Worm (Caenorhabditis elegans): ENCODE measurements around the gene F53G2.2.

The F53G2.2 gene

ce11 chrII:2456973-2457372, 24.7 kb upstream of the F53G2.2 start:
- TF ChIP-seq dao-5 (tag; optimal IDR thresholded peaks at IDR 0.05): no peak
- TF ChIP-seq W03F9.2 (tag; optimal IDR thresholded peaks at IDR 0.05): no peak
- TF ChIP-seq him-1 (tag; optimal IDR thresholded peaks at IDR 0.05): no peak

DNA sequence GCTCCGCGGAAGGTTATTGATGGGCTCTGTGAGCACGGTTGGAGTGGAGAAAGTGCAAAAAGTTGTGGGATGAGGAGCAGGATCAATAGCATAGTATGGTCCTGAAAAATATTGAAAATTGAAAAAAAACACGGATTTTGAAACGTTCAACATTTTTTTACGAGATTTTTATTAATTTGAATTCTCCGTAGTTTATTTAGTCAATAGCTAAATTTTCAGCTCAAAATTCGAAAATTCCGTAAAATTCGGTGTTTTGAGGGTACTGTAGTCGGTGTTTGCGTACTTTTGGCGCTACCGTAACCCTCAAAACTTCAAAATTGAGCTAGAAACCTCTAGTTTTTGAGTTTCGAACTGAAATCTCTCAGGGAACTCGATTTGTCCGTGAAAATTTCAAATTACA, 22.8 kb upstream of the F53G2.2 start, which contains the start of gene pqn-42:
pqn-42 (minus strand) TSS at position 101 of the 400 bp plus-strand sequence.
- TF ChIP-seq him-1 (tag; optimal IDR thresholded peaks at IDR 0.05): no peak

DNA sequence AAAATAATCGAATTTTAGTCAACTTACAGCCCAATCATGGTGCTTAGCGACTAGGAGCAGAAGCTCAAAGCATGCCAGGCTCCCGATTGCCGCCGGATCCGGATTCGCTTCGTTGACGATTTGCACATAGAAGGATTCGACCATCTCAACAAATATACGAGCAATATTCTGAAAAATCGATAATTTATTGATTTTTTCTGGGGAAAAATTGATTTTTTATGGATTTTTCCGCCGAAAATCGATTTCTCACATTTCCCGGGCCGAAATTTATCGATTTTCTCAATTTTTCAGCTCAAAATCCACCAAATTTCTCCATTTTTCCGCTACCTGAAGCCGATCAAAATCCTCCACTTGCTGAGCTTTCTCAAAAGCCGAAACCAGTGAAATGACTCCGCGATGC, 12.8 kb upstream of the F53G2.2 start:
- TF ChIP-seq him-1 (tag; optimal IDR thresholded peaks at IDR 0.05) (no peak), W03F9.2 (tag; optimal IDR thresholded peaks at IDR 0.05) (no peak), dao-5 (tag; optimal IDR thresholded peaks at IDR 0.05) (no peak)

- no peak for TF ChIP-seq him-1 (tag; optimal IDR thresholded peaks at IDR 0.05)
- TF ChIP-seq dao-5 (tag; optimal IDR thresholded peaks at IDR 0.05): no peak
- TF ChIP-seq W03F9.2 (tag; optimal IDR thresholded peaks at IDR 0.05): no peak
These were observed 8.5 kb upstream of the F53G2.2 start, which contains the start of gene tsr-1 for ce11 chrII:2473270-2473669. Gene tsr-1 (minus strand): TSS chrII:2473370.

- TF ChIP-seq dao-5 (tag; optimal IDR thresholded peaks at IDR 0.05) (no peak), him-1 (tag; optimal IDR thresholded peaks at IDR 0.05) (no peak), W03F9.2 (tag; optimal IDR thresholded peaks at IDR 0.05) (no peak)
These were observed 3.2 kb upstream of the F53G2.2 start, which contains the start of gene mnat-1 for ce11 chrII:2478543-2478942. Gene mnat-1 (minus strand): TSS chrII:2478643.

DNA sequence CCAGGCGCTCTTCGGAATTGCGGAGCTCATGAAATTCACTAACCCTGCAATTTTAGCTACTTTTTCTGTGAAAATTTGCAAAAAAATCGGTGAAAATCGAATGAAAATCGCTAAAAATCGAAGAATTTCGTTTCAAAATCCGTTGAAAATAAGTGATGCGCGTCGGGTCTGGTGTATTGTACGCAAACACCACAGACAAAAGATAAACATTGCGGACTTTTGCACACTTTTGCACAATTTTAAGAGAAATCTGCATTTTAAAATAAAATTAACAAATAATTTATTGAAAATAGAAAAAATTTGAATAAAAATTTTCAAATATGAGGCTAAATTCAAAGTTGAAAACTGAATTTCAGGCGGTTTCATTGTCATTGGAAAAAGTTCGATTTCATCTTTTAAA, 2.7 kb upstream of the F53G2.2 start, which contains the start of gene F53G2.12:
F53G2.12 (minus strand) TSS at position 44 of the 400 bp plus-strand sequence.
- TF ChIP-seq him-1 (tag; optimal IDR thresholded peaks at IDR 0.05): no peak
- no peak for TF ChIP-seq W03F9.2 (tag; optimal IDR thresholded peaks at IDR 0.05)
- TF ChIP-seq dao-5 (tag; optimal IDR thresholded peaks at IDR 0.05): no peak

- TF ChIP-seq him-1 (tag; optimal IDR thresholded peaks at IDR 0.05) (no peak), W03F9.2 (tag; optimal IDR thresholded peaks at IDR 0.05) (no peak), dao-5 (tag; optimal IDR thresholded peaks at IDR 0.05) (no peak)
These were observed 1.6 kb upstream of the F53G2.2 start, which contains the start of gene F53G2.3 for ce11 chrII:2480099-2480498. Gene F53G2.3 (plus strand): TSS chrII:2480399.

ce11 chrII:2483507-2483906, 1.8 kb downstream of the F53G2.2 start, which contains the start of gene F53G2.13:
Gene F53G2.13 (plus strand): TSS chrII:2483807.
- TF ChIP-seq dao-5 (tag; optimal IDR thresholded peaks at IDR 0.05): no peak
- no peak for TF ChIP-seq him-1 (tag; optimal IDR thresholded peaks at IDR 0.05)
- no peak for TF ChIP-seq W03F9.2 (tag; optimal IDR thresholded peaks at IDR 0.05)

- TF ChIP-seq W03F9.2 (tag; optimal IDR thresholded peaks at IDR 0.05): no peak
- TF ChIP-seq him-1 (tag; optimal IDR thresholded peaks at IDR 0.05): no peak
- TF ChIP-seq dao-5 (tag; optimal IDR thresholded peaks at IDR 0.05): no peak
These were observed 6.7 kb downstream of the F53G2.2 start, which contains the start of gene F53G2.1 for ce11 chrII:2488386-2488785. Gene F53G2.1 (plus strand): TSS chrII:2488686.

- TF ChIP-seq him-1 (tag; optimal IDR thresholded peaks at IDR 0.05): no peak
- TF ChIP-seq dao-5 (tag; optimal IDR thresholded peaks at IDR 0.05): no peak
- TF ChIP-seq W03F9.2 (tag; optimal IDR thresholded peaks at IDR 0.05): no peak
These were observed 22.1 kb downstream of the F53G2.2 start for ce11 chrII:2503703-2504430.

- TF ChIP-seq him-1 (tag; optimal IDR thresholded peaks at IDR 0.05): no peak
- no peak for TF ChIP-seq dao-5 (tag; optimal IDR thresholded peaks at IDR 0.05)
- no peak for TF ChIP-seq W03F9.2 (tag; optimal IDR thresholded peaks at IDR 0.05)
These were observed 22.8 kb downstream of the F53G2.2 start, which contains the start of gene gbas-1 for ce11 chrII:2504431-2504928. Gene gbas-1 (plus strand): TSS chrII:2504878.

DNA sequence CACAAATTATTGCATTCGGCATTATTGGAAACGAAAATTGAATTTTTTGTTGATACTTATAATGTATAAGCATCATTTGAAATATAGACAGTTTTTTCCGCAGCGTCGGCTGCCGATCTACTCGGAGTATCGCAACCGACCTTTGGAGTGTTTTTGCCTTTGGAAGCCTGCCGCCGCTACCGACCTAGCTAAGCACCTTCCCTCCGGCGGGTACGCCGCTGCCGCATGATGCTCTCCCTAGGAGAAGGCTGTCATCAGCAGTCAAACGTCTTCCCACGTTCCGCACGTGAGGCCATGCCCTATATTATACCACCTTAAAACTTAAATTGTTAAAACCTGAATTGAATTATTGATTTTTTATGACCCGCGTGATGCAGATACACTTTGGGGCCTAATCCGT, 36.8 kb downstream of the F53G2.2 start:
- TF ChIP-seq him-1 (tag; optimal IDR thresholded peaks at IDR 0.05) (no peak), W03F9.2 (tag; optimal IDR thresholded peaks at IDR 0.05) (no peak), dao-5 (tag; optimal IDR thresholded peaks at IDR 0.05) (no peak)

- TF ChIP-seq dao-5 (tag; optimal IDR thresholded peaks at IDR 0.05): no peak
These were observed 40.2 kb downstream of the F53G2.2 start, which contains the start of gene bath-13 for ce11 chrII:2521960-2522359. Gene bath-13 (minus strand): TSS chrII:2522060.

DNA sequence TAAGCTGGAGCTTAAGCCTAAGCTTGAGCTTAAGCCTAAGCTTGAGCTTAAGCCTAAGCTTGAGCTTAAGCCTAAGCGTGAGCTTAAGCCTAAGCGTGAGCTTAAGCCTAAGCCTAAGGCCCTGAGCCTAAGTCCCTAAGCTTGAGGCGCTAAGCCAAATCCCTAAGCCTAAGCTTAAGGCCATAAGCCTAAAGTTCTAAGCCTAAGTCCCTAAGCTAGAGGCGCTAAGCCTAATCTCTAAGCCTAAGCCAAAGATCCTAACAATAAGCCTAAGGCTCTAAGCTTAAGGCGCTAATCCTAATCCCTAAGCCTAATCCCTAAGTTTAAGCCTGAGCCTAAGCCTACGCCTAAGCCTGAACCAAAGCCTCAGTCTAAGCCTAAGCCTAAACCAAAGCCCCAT, 43.9 kb downstream of the F53G2.2 start:
- TF ChIP-seq dao-5 (tag; optimal IDR thresholded peaks at IDR 0.05) (no peak), him-1 (tag; optimal IDR thresholded peaks at IDR 0.05) (no peak), W03F9.2 (tag; optimal IDR thresholded peaks at IDR 0.05) (no peak)

All from whole organism, L4/young adult.